Worm (Caenorhabditis elegans) whole organism, late embryonic: Measurements from ENCODE around the gene ugt-13.

Experiments used
- che-1 ChIP-seq: sonication (generic microtip); optimal IDR thresholded peaks from 2 replicates; lab custom pipeline; 2016; ENCODE audit warnings: mild to moderate bottlenecking, missing genetic modification characterization, missing compliant biosample characterization
- elt-2 ChIP-seq: sonication (generic microtip); optimal IDR thresholded peaks from 2 replicates; lab custom pipeline; 2016; ENCODE audit warnings: missing genetic modification reagents, missing genetic modification characterization, missing compliant biosample characterization
- eyg-1 ChIP-seq: sonication (generic microtip); optimal IDR thresholded peaks from 2 replicates; lab custom pipeline; 2016; ENCODE audit warnings: missing genotype, missing genetic modification characterization, missing compliant biosample characterization
- hlh-15 ChIP-seq: sonication (generic microtip); optimal IDR thresholded peaks from 2 replicates; lab custom pipeline; 2016; ENCODE audit warnings: missing genetic modification characterization, missing compliant biosample characterization
- nfya-1 ChIP-seq: sonication (generic microtip); optimal IDR thresholded peaks from 2 replicates; lab custom pipeline; 2017; ENCODE audit warnings: missing genetic modification characterization, mild to moderate bottlenecking, missing compliant biosample characterization, antibody characterized with exemption, moderate library complexity
- nhr-11 ChIP-seq: fragments of 150-350 bp; optimal IDR thresholded peaks from 2 replicates; lab custom pipeline; 2014; ENCODE audit warnings: missing biosample characterization, missing genetic modification characterization
- pha-4 ChIP-seq: fragments of 150-350 bp; optimal IDR thresholded peaks from 2 replicates; lab custom pipeline; 2018; ENCODE audit warnings: missing biosample characterization, missing genetic modification reagents, missing genetic modification characterization
- tbx-2 ChIP-seq: sonication (generic microtip); optimal IDR thresholded peaks from 2 replicates; lab custom pipeline; 2016; ENCODE audit warnings: missing genetic modification characterization, missing compliant biosample characterization
- ttx-3 ChIP-seq: sonication (generic microtip); optimal IDR thresholded peaks from 2 replicates; lab custom pipeline; 2016; ENCODE audit warnings: missing genetic modification reagents, missing genetic modification characterization, missing compliant biosample characterization
- unc-55 ChIP-seq: sonication (generic microtip); optimal IDR thresholded peaks from 2 replicates; lab custom pipeline; 2017; ENCODE audit warnings: missing biosample characterization, missing genetic modification reagents, missing genetic modification characterization

DNA sequence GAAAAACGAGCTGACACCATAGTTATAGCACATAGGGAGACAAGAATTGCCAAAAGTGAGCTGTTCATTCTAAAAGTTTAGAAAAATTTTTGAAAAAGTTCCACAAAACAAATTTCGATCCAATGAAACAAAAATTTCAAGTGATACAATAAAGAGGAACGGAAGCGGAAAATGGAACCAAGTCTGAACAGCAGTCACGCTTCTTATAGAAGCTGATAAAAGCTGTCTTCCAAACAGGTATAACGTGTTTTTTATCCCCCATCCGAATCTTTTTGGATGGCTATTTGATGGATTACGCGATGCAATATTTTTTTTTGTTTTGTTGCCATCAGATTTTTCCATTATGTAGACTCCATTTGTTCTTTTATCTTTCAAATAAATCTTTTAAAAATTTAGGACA, 3.6 kb downstream of the ugt-13 start, which contains the start of gene H23N18.5:
- TF ChIP-seq hlh-15 (tag; lab: Kevin White, UChicago) = no peak
- no peak for TF ChIP-seq eyg-1 (tag; lab: Kevin White, UChicago)
- no peak for TF ChIP-seq che-1
- no peak for TF ChIP-seq nhr-11
- TF ChIP-seq pha-4 (tag; lab: Kevin White, UChicago) = no peak
- no peak for TF ChIP-seq elt-2 (tag; lab: Kevin White, UChicago)
- TF ChIP-seq nfya-1 (tag; lab: Kevin White, UChicago) = no peak
- TF ChIP-seq unc-55 (GFP tag; lab: Kevin White, UChicago) = no peak
- no peak for TF ChIP-seq ttx-3
- TF ChIP-seq tbx-2 (tag; lab: Kevin White, UChicago) = no peak
